Fruit fly (Drosophila melanogaster) whole organism, pupa: ENCODE measurements around the gene CG31697.

ENCODE experiments used
- CG10348 ChIP-seq: fragments of 200-800 bp; sonication (Bioruptor generic); IDR thresholded peaks from 2 replicates; pipeline ENCODE4 v1.3.6; 2022; ENCODE audit warnings: missing biosample characterization, missing genetic modification characterization
- CG12605 ChIP-seq: fragments of 200-800 bp; sonication (Bioruptor generic); IDR thresholded peaks from 2 replicates; pipeline ENCODE4 v1.3.6; 2022; ENCODE audit warnings: missing biosample characterization, missing genetic modification characterization
- CG14655 ChIP-seq: fragments of 200-800 bp; sonication (Bioruptor generic); optimal IDR thresholded peaks from 3 replicates; lab custom pipeline; 2017; ENCODE audit warnings: mild to moderate bottlenecking, missing biosample characterization, missing genetic modification reagents, missing genetic modification characterization
- CG15710 ChIP-seq: fragments of 200-800 bp; sonication (Bioruptor generic); optimal IDR thresholded peaks from 2 replicates; lab custom pipeline; 2018; ENCODE audit warnings: missing biosample characterization, mild to moderate bottlenecking, missing genetic modification characterization, moderate library complexity
- CG17806 ChIP-seq: fragments of 200-800 bp; sonication (Bioruptor generic); optimal IDR thresholded peaks from 2 replicates; lab custom pipeline; 2018; ENCODE audit warnings: missing biosample characterization, mild to moderate bottlenecking, missing genetic modification characterization, moderate library complexity
- CG32121 ChIP-seq: fragments of 200-800 bp; sonication (Bioruptor generic); IDR thresholded peaks from 2 replicates; pipeline ENCODE4 v1.3.6; 2022; ENCODE audit warnings: missing biosample characterization, missing genetic modification characterization
- CG34367 ChIP-seq: fragments of 200-800 bp; sonication (Bioruptor generic); optimal IDR thresholded peaks from 2 replicates; lab custom pipeline; 2018; ENCODE audit warnings: missing biosample characterization, mild to moderate bottlenecking, missing genetic modification characterization
- CG4496 ChIP-seq: fragments of 200-800 bp; sonication (Bioruptor generic); IDR thresholded peaks from 3 replicates; pipeline ENCODE4 v1.3.6; 2022; ENCODE audit warnings: missing biosample characterization, missing genetic modification characterization
- CG8159 ChIP-seq: fragments of 200-800 bp; sonication (Bioruptor generic); optimal IDR thresholded peaks from 3 replicates; lab custom pipeline; 2018; ENCODE audit warnings: missing biosample characterization, mild to moderate bottlenecking, missing genetic modification characterization, moderate library complexity
- CG8301 ChIP-seq: fragments of 200-800 bp; sonication (Bioruptor generic); optimal IDR thresholded peaks from 2 replicates; lab custom pipeline; 2018; ENCODE audit warnings: missing biosample characterization, mild to moderate bottlenecking, missing genetic modification characterization
- CG9948 ChIP-seq: fragments of 200-800 bp; sonication (Bioruptor generic); optimal IDR thresholded peaks from 2 replicates; lab custom pipeline; 2018; ENCODE audit warnings: missing biosample characterization, mild to moderate bottlenecking, missing genetic modification characterization, moderate library complexity
- D1 ChIP-seq: fragments of 200-800 bp; sonication (Bioruptor generic); optimal IDR thresholded peaks from 2 replicates; lab custom pipeline; 2018; ENCODE audit warnings: missing biosample characterization, mild to moderate bottlenecking, missing genetic modification characterization, moderate library complexity
- EcR ChIP-seq: fragments of 200-800 bp; sonication (Bioruptor generic); optimal IDR thresholded peaks from 3 replicates; lab custom pipeline; 2019; ENCODE audit warnings: missing biosample characterization, missing genetic modification characterization, mild to moderate bottlenecking, moderate library complexity, missing genetic modification reagents
- Ets98B ChIP-seq: fragments of 200-800 bp; sonication (Bioruptor generic); IDR thresholded peaks from 2 replicates; pipeline ENCODE4 v1.3.6; 2022; ENCODE audit warnings: missing biosample characterization, missing genetic modification characterization
- Pif1A ChIP-seq: fragments of 200-800 bp; sonication (Bioruptor generic); optimal IDR thresholded peaks from 3 replicates; lab custom pipeline; 2016; ENCODE audit warnings: missing biosample characterization, missing genetic modification characterization
- Pif1B ChIP-seq: fragments of 200-800 bp; sonication (Bioruptor generic); optimal IDR thresholded peaks from 3 replicates; lab custom pipeline; 2016; ENCODE audit warnings: missing biosample characterization, missing genetic modification characterization
- Snoo ChIP-seq: fragments of 200-800 bp; sonication (Bioruptor generic); optimal IDR thresholded peaks from 3 replicates; lab custom pipeline; 2017; ENCODE audit warnings: missing biosample characterization, mild to moderate bottlenecking, missing genetic modification characterization, inconsistent platforms
- fd96Ca ChIP-seq: fragments of 200-800 bp; sonication (Bioruptor generic); IDR thresholded peaks from 3 replicates; pipeline ENCODE4 v1.3.6; 2022; ENCODE audit warnings: missing biosample characterization, missing genetic modification characterization
- gl ChIP-seq: fragments of 200-800 bp; sonication (Bioruptor generic); optimal IDR thresholded peaks from 2 replicates; lab custom pipeline; 2018; ENCODE audit warnings: missing biosample characterization, mild to moderate bottlenecking, missing genetic modification characterization

The CG31697 gene

dm6 chr2L:19540307-19540706 is 5.1 kb downstream of the CG31697 start, which contains the start of gene CG13081:
TSS of gene CG13081 (plus strand) at chr2L:19540607.
- TF ChIP-seq Snoo (tag; lab: Kevin White, UChicago) (no peak), Pif1B (no peak), Ets98B (GFP tag; lab: Robert Waterston, UW) (no peak), Pif1A (GFP tag; lab: Kevin White, UChicago) (no peak), CG32121 (GFP tag; lab: Robert Waterston, UW) (no peak), CG34367 (tag; lab: Kevin White, UChicago) (no peak), CG17806 (no peak), CG12605 (GFP tag; lab: Robert Waterston, UW) (no peak), CG8301 (tag; lab: Kevin White, UChicago) (no peak), CG4496 (GFP tag; lab: Robert Waterston, UW) (no peak)
- TF ChIP-seq, all 21 proteins: peak for 0

- 0 out of 2 replicates have a peak, but pooled peaks have one; percentile 7 for TF ChIP-seq Ets98B (GFP tag; lab: Robert Waterston, UW)
- no peak for TF ChIP-seq CG9948
- no peak for TF ChIP-seq Pif1A (GFP tag; lab: Kevin White, UChicago)
- TF ChIP-seq CG12605 (GFP tag; lab: Robert Waterston, UW), result peak; percentile 17; the same call in 1 of the 2 replicates
- TF ChIP-seq CG15710 (tag; lab: Kevin White, UChicago), result no peak
Measured at dm6 chr2L:19542268-19542773, 7.1 kb downstream of the CG31697 start.

DNA sequence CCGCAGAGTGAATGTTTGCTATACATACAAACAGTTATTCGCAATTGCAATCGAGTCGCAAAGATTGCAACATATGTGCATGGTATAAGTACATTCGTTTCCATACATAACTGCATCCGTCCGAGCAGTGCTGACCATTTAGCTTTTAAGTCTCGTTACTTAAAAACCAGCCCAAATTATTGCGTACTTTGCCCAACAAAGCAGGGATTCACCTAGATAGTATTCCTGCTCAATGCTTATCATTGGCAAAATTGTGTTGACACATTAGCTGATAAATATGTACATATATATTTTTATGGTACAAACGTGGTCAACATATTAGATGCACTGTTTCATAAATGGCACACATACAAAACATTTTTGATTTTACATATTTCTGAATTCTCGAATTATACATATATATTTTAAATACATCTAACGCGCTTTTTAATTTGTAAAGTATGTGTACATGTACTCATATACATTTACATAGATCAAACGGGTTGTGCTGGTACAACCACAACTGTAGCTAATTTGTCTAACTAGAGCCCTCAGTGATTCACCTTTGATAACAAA is 7.8 kb downstream of the CG31697 start:
- TF ChIP-seq EcR, result no peak

DNA sequence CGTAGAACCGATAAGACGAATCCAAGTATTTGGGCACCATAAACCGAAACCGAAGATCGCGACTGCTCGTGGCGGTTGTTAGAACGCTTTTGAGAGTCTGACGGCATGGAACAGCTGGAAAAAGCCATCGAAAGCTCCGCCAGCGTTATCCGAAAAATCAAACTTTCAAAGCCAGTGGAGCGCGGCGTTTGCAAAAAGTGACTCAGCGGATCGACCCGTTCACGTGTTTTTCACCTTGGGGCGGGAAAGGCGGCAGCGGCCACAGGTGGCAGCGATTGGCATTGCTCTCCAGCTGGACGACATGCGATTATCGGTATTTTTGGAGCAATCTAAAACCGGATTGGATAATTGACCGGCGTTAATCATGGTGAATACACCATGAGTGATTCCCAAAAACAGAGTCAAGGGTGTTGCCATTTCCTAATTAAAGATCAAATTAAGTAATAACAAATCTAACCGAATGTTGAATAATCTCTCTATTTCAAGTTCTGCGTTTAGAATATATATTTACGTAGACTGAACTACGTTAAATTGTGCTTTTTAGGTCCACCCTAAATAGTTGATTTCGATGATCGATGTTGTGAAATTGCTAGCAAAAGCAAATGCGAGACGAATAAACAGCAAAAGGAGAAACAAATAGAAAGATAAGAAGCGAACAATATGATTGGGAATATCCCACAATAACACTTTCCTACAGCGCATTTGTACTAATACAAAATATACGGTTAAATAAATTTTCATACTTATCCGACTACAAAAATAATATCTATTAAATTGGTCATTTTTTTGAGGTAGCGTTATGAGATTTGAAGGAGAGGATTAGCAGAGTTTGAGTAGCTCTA is 11.8 kb downstream of the CG31697 start, which contains the start of gene CG10337:
Gene CG10337 (minus strand): TSS at position 91 of the 842 bp plus-strand sequence.
- TF ChIP-seq CG34367 (tag; lab: Kevin White, UChicago) (no peak), CG8159 (tag; lab: Kevin White, UChicago) (peak; percentile 83), Ets98B (GFP tag; lab: Robert Waterston, UW) (0 out of 2 replicates have a peak, but pooled peaks have one; percentile 12), Pif1B (peak; percentile 34)
- TF ChIP-seq, all 21 proteins: peak for 3

DNA sequence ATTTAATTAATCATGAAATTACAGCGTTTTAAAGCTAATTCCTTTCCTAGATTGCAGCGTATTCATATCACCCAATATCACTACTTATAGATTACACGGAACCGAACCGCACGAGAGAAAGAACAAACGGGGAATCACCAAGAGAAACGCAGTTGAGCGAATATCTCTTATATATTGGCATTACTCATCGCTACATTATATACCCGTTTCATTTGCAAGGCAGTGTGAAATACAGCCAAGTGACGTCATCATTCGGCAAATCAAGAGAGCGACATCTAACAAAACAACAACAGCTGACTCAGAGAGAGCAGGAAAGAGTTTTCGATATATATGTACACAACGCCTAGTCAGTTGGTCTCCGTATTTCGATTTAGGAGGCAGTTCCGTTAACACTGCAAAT is 12.9 kb downstream of the CG31697 start, which contains the start of gene Tep4:
Gene Tep4 (plus strand): TSS at position 350 of the 400 bp plus-strand sequence.
- TF ChIP-seq CG12605 (GFP tag; lab: Robert Waterston, UW) (0 out of 2 replicates have a peak, but pooled peaks have one; percentile 7), CG4496 (GFP tag; lab: Robert Waterston, UW) (no peak), EcR (peak; percentile 31)

DNA sequence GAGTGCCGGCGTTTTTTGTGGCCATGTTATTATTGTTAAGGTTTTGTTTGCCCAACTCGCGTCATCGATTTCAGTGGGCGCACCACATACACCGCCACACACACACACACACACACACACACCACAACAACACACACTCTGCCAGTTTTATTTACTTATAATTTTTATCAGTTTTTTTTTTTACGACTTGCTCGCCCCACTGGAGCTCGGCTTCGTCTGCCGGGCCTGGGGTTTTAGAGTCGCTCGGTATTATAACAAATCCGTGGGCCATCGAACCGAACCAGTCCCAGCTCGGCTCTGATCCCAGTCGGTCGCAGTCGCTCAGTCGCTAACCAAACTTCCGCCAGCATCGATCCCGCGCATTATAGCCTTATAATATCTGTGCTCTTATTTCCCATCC is 14.2 kb downstream of the CG31697 start:
- no peak for TF ChIP-seq fd96Ca (GFP tag; lab: Robert Waterston, UW)
- TF ChIP-seq CG14655 (GFP tag; lab: Kevin White, UChicago), result no peak
- no peak for TF ChIP-seq Pif1A (GFP tag; lab: Kevin White, UChicago)
- no peak for TF ChIP-seq CG9948
- peak; percentile 89 for TF ChIP-seq CG4496 (GFP tag; lab: Robert Waterston, UW)
- peak; percentile 28 for TF ChIP-seq CG34367 (tag; lab: Kevin White, UChicago)
- TF ChIP-seq CG32121 (GFP tag; lab: Robert Waterston, UW), result no peak
- TF ChIP-seq Ets98B (GFP tag; lab: Robert Waterston, UW), result no peak
- TF ChIP-seq CG17806, result no peak
- no peak for TF ChIP-seq CG8301 (tag; lab: Kevin White, UChicago)
- no peak for TF ChIP-seq CG10348 (GFP tag; lab: Robert Waterston, UW)
- peak; percentile 65 for TF ChIP-seq gl (tag; lab: Kevin White, UChicago)
- peak; percentile 94 for TF ChIP-seq EcR
- TF ChIP-seq Snoo (tag; lab: Kevin White, UChicago), result peak; percentile 50
- TF ChIP-seq Pif1B, result peak; percentile 53
- TF ChIP-seq CG15710 (tag; lab: Kevin White, UChicago), result no peak
- no peak for TF ChIP-seq D1
